Worm (Caenorhabditis elegans) whole organism, L2 larva: ENCODE data around the gene F52E10.2.

Experiments used
- C34F6.9 ChIP-seq: fragments of 150-350 bp; optimal IDR thresholded peaks from 2 replicates; lab custom pipeline; 2014; ENCODE audit warnings: missing biosample characterization, missing genetic modification characterization
- R02D3.7 ChIP-seq: fragments of 150-350 bp; optimal IDR thresholded peaks from 2 replicates; lab custom pipeline; 2014; ENCODE audit warnings: missing biosample characterization, missing genetic modification characterization
- Y55F3AM.14 ChIP-seq: fragments of 200-800 bp; sonication (Bioruptor generic); optimal IDR thresholded peaks from 2 replicates; lab custom pipeline; 2018; ENCODE audit warnings: mild to moderate bottlenecking, missing genetic modification characterization, missing compliant biosample characterization
- alr-1 ChIP-seq: fragments of 150-350 bp; optimal IDR thresholded peaks from 2 replicates; lab custom pipeline; 2014; ENCODE audit warnings: missing biosample characterization, missing genetic modification characterization
- aly-2 ChIP-seq: fragments of 150-350 bp; optimal IDR thresholded peaks from 2 replicates; lab custom pipeline; 2014; ENCODE audit warnings: missing biosample characterization, missing genetic modification characterization
- ama-1 ChIP-seq: fragments of 150-350 bp; optimal IDR thresholded peaks from 2 replicates; lab custom pipeline; 2018; ENCODE audit warnings: inconsistent platforms
- blmp-1 ChIP-seq: sonication (generic microtip); optimal IDR thresholded peaks from 2 replicates; lab custom pipeline; 2017; ENCODE audit warnings: missing genetic modification characterization, mild to moderate bottlenecking, missing compliant biosample characterization, antibody characterized with exemption, moderate library complexity; ENCODE audit not compliant: insufficient read depth
- ceh-16 ChIP-seq: fragments of 150-350 bp; optimal IDR thresholded peaks from 2 replicates; lab custom pipeline; 2014; ENCODE audit warnings: missing biosample characterization, missing genetic modification characterization
- ceh-82 ChIP-seq: fragments of 150-350 bp; optimal IDR thresholded peaks from 2 replicates; lab custom pipeline; 2014; ENCODE audit warnings: missing biosample characterization, missing genetic modification characterization
- dmd-4 ChIP-seq: sonication (generic microtip); optimal IDR thresholded peaks from 2 replicates; lab custom pipeline; 2017; ENCODE audit warnings: missing biosample characterization, missing genetic modification characterization
- egl-27 ChIP-seq: sonication (generic microtip); optimal IDR thresholded peaks from 3 replicates; lab custom pipeline; 2017; ENCODE audit warnings: missing biosample characterization, missing genetic modification reagents, missing genetic modification characterization
- elt-1 ChIP-seq: fragments of 150-350 bp; optimal IDR thresholded peaks from 2 replicates; lab custom pipeline; 2014; ENCODE audit warnings: missing biosample characterization, missing genetic modification characterization
- fos-1 ChIP-seq: fragments of 150-350 bp; optimal IDR thresholded peaks from 2 replicates; lab custom pipeline; 2014; ENCODE audit warnings: missing biosample characterization, missing genetic modification characterization
- gmeb-1 ChIP-seq: fragments of 150-350 bp; optimal IDR thresholded peaks from 2 replicates; lab custom pipeline; 2014; ENCODE audit warnings: missing biosample characterization, missing genetic modification characterization
- lin-13 ChIP-seq: fragments of 150-350 bp; optimal IDR thresholded peaks from 2 replicates; lab custom pipeline; 2014; ENCODE audit warnings: missing biosample characterization, missing genetic modification reagents, missing genetic modification characterization
- lin-39 ChIP-seq: fragments of 150-350 bp; optimal IDR thresholded peaks from 2 replicates; lab custom pipeline; 2014; ENCODE audit warnings: missing biosample characterization, missing genetic modification reagents, missing genetic modification characterization
- mab-5 ChIP-seq: fragments of 150-350 bp; optimal IDR thresholded peaks from 2 replicates; lab custom pipeline; 2014; ENCODE audit warnings: missing biosample characterization, missing genetic modification characterization
- mdl-1 ChIP-seq, 2 experiments: fragments of 150-350 bp in 1 of 2; sonication (generic microtip) in 1 of 2; optimal IDR thresholded peaks; 2 replicates each; lab custom pipeline; 2017; ENCODE audit warnings: missing biosample characterization in 2 of 2, missing genetic modification characterization in 2 of 2
- nhr-10 ChIP-seq: sonication (generic microtip); optimal IDR thresholded peaks from 2 replicates; lab custom pipeline; 2017; ENCODE audit warnings: missing biosample characterization, missing genetic modification characterization
- nhr-11 ChIP-seq: fragments of 150-350 bp; optimal IDR thresholded peaks from 2 replicates; lab custom pipeline; 2014; ENCODE audit warnings: missing biosample characterization, missing genetic modification characterization
- nhr-129 ChIP-seq: fragments of 150-350 bp; optimal IDR thresholded peaks from 2 replicates; lab custom pipeline; 2014; ENCODE audit warnings: missing biosample characterization, missing genetic modification characterization
- nhr-21 ChIP-seq: fragments of 150-350 bp; optimal IDR thresholded peaks from 2 replicates; lab custom pipeline; 2014; ENCODE audit warnings: missing biosample characterization, missing genetic modification characterization
- nhr-23 ChIP-seq: fragments of 150-350 bp; optimal IDR thresholded peaks from 2 replicates; lab custom pipeline; 2014; ENCODE audit warnings: missing biosample characterization, missing genetic modification reagents, missing genetic modification characterization
- nhr-237 ChIP-seq: fragments of 150-350 bp; optimal IDR thresholded peaks from 2 replicates; lab custom pipeline; 2014; ENCODE audit warnings: missing biosample characterization, missing genetic modification characterization
- nhr-25 ChIP-seq: fragments of 150-350 bp; sonication (generic microtip); optimal IDR thresholded peaks from 3 replicates; lab custom pipeline; 2014; ENCODE audit warnings: missing biosample characterization, missing genetic modification characterization
- nhr-6 ChIP-seq: fragments of 150-350 bp; optimal IDR thresholded peaks from 2 replicates; lab custom pipeline; 2014; ENCODE audit warnings: missing biosample characterization, missing genetic modification characterization
- peb-1 ChIP-seq: fragments of 150-350 bp; optimal IDR thresholded peaks from 2 replicates; lab custom pipeline; 2014; ENCODE audit warnings: missing biosample characterization, missing genetic modification characterization
- sem-4 ChIP-seq: fragments of 150-350 bp; optimal IDR thresholded peaks from 2 replicates; lab custom pipeline; 2014; ENCODE audit warnings: missing biosample characterization, missing genetic modification reagents, missing genetic modification characterization
- skn-1 ChIP-seq: sonication (generic microtip); optimal IDR thresholded peaks from 2 replicates; lab custom pipeline; 2017; ENCODE audit warnings: missing biosample characterization, missing genetic modification characterization
- sma-9 ChIP-seq, 2 experiments: fragments of 150-350 bp in 1 of 2; sonication (generic microtip) in 1 of 2; optimal IDR thresholded peaks; 2 replicates each; lab custom pipeline; 2014 to 2016; ENCODE audit warnings: missing genetic modification characterization in 2 of 2, mild to moderate bottlenecking in 1 of 2, missing biosample characterization in 1 of 2, missing compliant biosample characterization in 1 of 2, missing genetic modification reagents in 1 of 2, moderate library complexity in 1 of 2
- unc-62 ChIP-seq: fragments of 150-350 bp; optimal IDR thresholded peaks from 2 replicates; lab custom pipeline; 2014; ENCODE audit warnings: missing biosample characterization, missing genetic modification reagents, missing genetic modification characterization
- zag-1 ChIP-seq: fragments of 150-350 bp; optimal IDR thresholded peaks from 2 replicates; lab custom pipeline; 2014; ENCODE audit warnings: missing biosample characterization, missing genetic modification characterization
- ztf-11 ChIP-seq: sonication (generic microtip); optimal IDR thresholded peaks from 2 replicates; lab custom pipeline; 2017; ENCODE audit warnings: missing biosample characterization, missing genetic modification characterization

The F52E10.2 gene

DNA sequence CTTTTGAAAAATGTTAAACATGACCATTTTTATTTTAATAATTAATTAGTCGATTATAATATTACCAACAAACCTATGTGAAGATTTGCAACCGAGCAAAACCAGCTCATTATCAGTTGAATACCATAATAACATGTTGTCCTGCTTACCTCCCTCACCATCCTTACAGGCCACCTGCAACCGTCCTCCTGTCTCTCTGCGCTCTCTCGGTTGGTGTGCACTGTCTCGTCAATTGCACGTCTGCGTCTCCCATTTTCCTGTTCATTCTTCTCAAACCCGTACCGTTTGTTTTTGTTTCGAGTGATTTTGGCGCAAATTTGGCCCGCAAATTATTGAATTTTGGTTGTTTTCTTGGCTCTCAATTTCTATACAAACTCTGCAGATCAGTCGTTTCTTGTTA, 48.4 kb upstream of the F52E10.2 start:
- TF ChIP-seq nhr-237 (tag; lab: Kevin White, UChicago), result no peak
- no peak for TF ChIP-seq fos-1
- TF ChIP-seq skn-1 (tag; lab: Kevin White, UChicago), result no peak
- TF ChIP-seq sma-9 (GFP tag; optimal IDR thresholded peaks at IDR 0.05; lab: Kevin White, UChicago), result peak; percentile 3
- TF ChIP-seq sma-9 (tag; optimal IDR thresholded peaks at IDR 0.05; lab: Kevin White, UChicago), result no peak

DNA sequence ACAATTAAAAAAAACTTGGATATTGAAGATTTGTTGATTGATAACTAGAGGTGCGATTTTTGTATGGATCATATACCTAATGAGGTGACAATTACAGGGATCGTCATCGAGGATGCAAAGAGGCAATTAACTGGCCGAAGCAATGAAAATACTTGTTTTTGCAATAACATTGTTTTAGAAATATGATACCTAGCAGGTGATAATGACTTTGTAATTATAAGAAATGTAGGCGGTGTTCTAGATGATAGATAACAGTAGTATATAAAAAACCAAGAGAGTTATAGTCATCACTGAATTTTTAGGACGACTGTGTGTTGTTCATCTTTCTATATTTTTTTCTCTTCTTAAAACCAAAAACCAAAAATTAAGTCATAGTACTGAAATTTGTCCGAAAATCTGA, 45.3 kb upstream of the F52E10.2 start, which contains the start of gene C11G6.2:
C11G6.2 (plus strand) TSS at position 301 of the 400 bp plus-strand sequence.
- TF ChIP-seq nhr-21 (tag; lab: Kevin White, UChicago), result no peak
- TF ChIP-seq nhr-11, result no peak
- TF ChIP-seq ceh-82, result no peak
- TF ChIP-seq nhr-129 (tag; lab: Kevin White, UChicago), result no peak
- TF ChIP-seq aly-2 (tag; lab: Kevin White, UChicago), result no peak
- no peak for TF ChIP-seq ama-1
- TF ChIP-seq fos-1, result no peak
- TF ChIP-seq mdl-1 (tag; optimal IDR thresholded peaks at IDR 0.05; lab: Kevin White, UChicago), result no peak
- TF ChIP-seq nhr-237 (tag; lab: Kevin White, UChicago), result no peak
- TF ChIP-seq elt-1 (tag; lab: Kevin White, UChicago), result no peak
- no peak for TF ChIP-seq Y55F3AM.14 (GFP tag; lab: Kevin White, UChicago)
- TF ChIP-seq nhr-25 (tag; lab: Kevin White, UChicago), result no peak
- TF ChIP-seq lin-13 (GFP tag; lab: Kevin White, UChicago), result no peak
- TF ChIP-seq blmp-1 (tag; lab: Kevin White, UChicago), result no peak
- no peak for TF ChIP-seq mab-5 (tag; lab: Kevin White, UChicago)
- TF ChIP-seq C34F6.9 (tag; lab: Kevin White, UChicago), result no peak
- TF ChIP-seq, all 48 proteins: peak for 0

DNA sequence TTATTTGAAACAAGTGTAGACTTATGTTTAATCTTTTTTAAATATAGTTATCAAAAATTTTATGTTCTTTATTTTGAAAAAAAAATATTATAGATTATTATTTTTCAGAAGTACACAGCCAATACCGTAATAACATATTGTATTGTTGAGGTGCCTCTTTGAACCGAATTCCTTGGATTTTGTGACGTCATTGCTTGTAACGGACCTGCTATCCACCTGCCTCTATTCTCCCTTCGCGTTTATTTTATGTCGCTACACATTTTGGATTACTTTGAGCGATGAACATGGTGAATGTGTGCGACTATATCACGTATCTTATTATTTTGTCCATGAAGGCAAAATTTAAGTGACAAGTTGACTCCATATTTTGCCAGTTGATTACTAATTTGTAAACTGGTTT, 44.2 kb upstream of the F52E10.2 start:
- TF ChIP-seq mdl-1 (tag; optimal IDR thresholded peaks at IDR 0.05; lab: Kevin White, UChicago) (no peak), nhr-10 (tag; lab: Kevin White, UChicago) (peak; percentile 11), ama-1 (no peak), ceh-16 (tag; lab: Kevin White, UChicago) (no peak), elt-1 (tag; lab: Kevin White, UChicago) (no peak)

DNA sequence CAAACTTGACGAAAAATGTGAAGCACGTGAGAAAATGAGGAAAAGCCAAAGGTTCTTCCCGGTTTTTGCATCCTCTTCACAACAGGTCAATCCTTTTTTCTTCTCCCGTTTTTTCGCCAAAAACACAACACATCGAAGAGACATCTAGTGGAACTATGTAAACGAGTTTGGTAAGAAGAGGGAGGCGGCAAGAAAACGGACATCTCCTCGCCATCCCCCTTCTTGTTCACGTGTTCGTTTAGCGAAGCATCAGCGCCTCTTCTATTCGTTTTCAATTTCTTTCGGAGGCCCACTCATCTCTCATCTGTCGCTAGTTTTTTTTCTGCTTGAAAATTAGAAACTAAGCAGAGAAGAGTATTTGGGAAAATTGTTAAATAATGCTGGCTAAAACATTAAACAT, 41.2 kb upstream of the F52E10.2 start:
- no peak for TF ChIP-seq nhr-23 (tag; lab: Kevin White, UChicago)
- no peak for TF ChIP-seq dmd-4 (tag; lab: Kevin White, UChicago)
- no peak for TF ChIP-seq zag-1 (tag; lab: Kevin White, UChicago)
- peak in 1 of 2 experiments; percentile 15 for TF ChIP-seq mdl-1 (tag; optimal IDR thresholded peaks at IDR 0.05; lab: Kevin White, UChicago)
- no peak for TF ChIP-seq egl-27
- TF ChIP-seq blmp-1 (tag; lab: Kevin White, UChicago), result no peak
- peak; percentile 45 for TF ChIP-seq sem-4
- no peak for TF ChIP-seq lin-39 (tag; lab: Kevin White, UChicago)
- TF ChIP-seq gmeb-1, result no peak

DNA sequence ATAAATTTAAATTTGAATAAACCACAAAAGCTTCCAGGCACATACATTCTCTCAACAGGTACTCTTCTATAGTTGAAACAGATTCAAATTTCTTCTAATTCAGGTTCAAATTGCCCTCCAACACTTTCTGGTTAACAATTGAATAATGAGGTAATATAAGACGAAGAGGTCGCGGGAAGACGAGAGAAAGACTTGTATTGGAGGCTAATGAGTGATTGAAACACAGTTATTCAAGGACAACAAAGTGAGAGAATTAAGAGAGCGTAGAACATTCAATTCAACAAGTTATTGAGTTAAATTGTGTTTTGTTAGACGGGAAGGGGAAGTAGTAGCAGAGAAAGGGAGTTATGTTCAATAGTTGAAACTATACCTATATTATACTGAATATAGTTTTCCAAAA, 38.9 kb upstream of the F52E10.2 start:
- peak; percentile 51 for TF ChIP-seq nhr-25 (tag; lab: Kevin White, UChicago)
- no peak for TF ChIP-seq nhr-21 (tag; lab: Kevin White, UChicago)
- TF ChIP-seq, all 48 proteins: peak for 1

DNA sequence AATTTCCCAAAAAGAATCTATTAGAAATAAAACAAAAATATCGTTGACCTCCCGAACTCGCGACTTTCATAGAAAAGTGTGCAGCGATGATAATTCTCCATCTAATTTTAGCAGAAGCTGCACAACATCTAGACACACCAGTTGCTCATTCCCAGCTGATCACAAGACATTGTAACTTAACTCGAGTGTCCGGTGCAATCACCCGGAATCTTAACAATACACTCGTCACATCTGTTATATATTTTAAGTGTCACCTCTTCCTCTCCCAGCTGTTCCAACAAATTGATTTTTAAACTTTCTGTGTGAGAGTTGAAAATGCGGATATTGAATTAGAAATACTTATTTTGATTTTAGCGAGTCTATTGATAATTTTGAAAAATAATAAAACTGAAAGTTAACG, 38.3 kb upstream of the F52E10.2 start:
- TF ChIP-seq zag-1 (tag; lab: Kevin White, UChicago), result no peak
- TF ChIP-seq ztf-11 (tag; lab: Kevin White, UChicago), result no peak
- TF ChIP-seq Y55F3AM.14 (GFP tag; lab: Kevin White, UChicago), result no peak
- no peak for TF ChIP-seq lin-13 (GFP tag; lab: Kevin White, UChicago)
- no peak for TF ChIP-seq nhr-6 (tag; lab: Kevin White, UChicago)
- TF ChIP-seq R02D3.7 (tag; lab: Kevin White, UChicago), result no peak
- TF ChIP-seq nhr-11, result no peak
- TF ChIP-seq nhr-23 (tag; lab: Kevin White, UChicago), result no peak
- no peak for TF ChIP-seq peb-1 (tag; lab: Kevin White, UChicago)
- TF ChIP-seq nhr-10 (tag; lab: Kevin White, UChicago), result no peak
- TF ChIP-seq mdl-1 (tag; optimal IDR thresholded peaks at IDR 0.05; lab: Kevin White, UChicago), result no peak
- no peak for TF ChIP-seq unc-62 (GFP tag; lab: Kevin White, UChicago)
- no peak for TF ChIP-seq elt-1 (tag; lab: Kevin White, UChicago)
- no peak for TF ChIP-seq alr-1
